Fruit fly (Drosophila melanogaster): Measurements from ENCODE around the gene CG14932.

dm6 chr2L:11753922-11754321 is 35.8 kb upstream of the CG14932 start, which contains the start of gene CG42471:
- TF ChIP-seq CG8478 (optimal IDR thresholded peaks at IDR 0.05), result no peak
- no peak for TF ChIP-seq pan (optimal IDR thresholded peaks at IDR 0.05)
- TF ChIP-seq usp (GFP tag; optimal IDR thresholded peaks at IDR 0.05), result no peak
- TF ChIP-seq psq (optimal IDR thresholded peaks at IDR 0.05), result no peak
